Worm (Caenorhabditis elegans) whole organism, young adult: Measurements from ENCODE around the gene sre-28.

Experiments
- B0019.2 ChIP-seq: fragments of 200-800 bp; sonication (Bioruptor generic); conservative IDR thresholded peaks from 2 replicates; pipeline ENCODE4 v1.3.6; 2022; ENCODE audit warnings: missing genetic modification reagents, missing genetic modification characterization, missing compliant biosample characterization
- B0035.1 ChIP-seq: sonication (generic microtip); optimal IDR thresholded peaks from 2 replicates; lab custom pipeline; 2016; ENCODE audit warnings: missing genetic modification characterization, mild to moderate bottlenecking, missing compliant biosample characterization, missing genotype, missing genetic modification reagents
- B0261.1 ChIP-seq: sonication (generic microtip); optimal IDR thresholded peaks from 2 replicates; lab custom pipeline; 2016; ENCODE audit warnings: mild to moderate bottlenecking, missing genetic modification characterization, moderate library complexity, missing compliant biosample characterization
- F23B12.7 ChIP-seq: sonication (generic microtip); optimal IDR thresholded peaks from 2 replicates; lab custom pipeline; 2017; ENCODE audit warnings: missing genetic modification characterization, mild to moderate bottlenecking, missing compliant biosample characterization, antibody characterized with exemption, moderate library complexity; ENCODE audit not compliant: insufficient read depth
- F57C9.4 ChIP-seq: sonication (generic microtip); optimal IDR thresholded peaks from 2 replicates; lab custom pipeline; 2017; ENCODE audit warnings: mild to moderate bottlenecking, missing genetic modification characterization, missing compliant biosample characterization
- K12H6.12 ChIP-seq: fragments of 200-800 bp; sonication (Bioruptor generic); optimal IDR thresholded peaks from 2 replicates; lab custom pipeline; 2018; ENCODE audit warnings: mild to moderate bottlenecking, missing genetic modification characterization, missing compliant biosample characterization
- T26A5.8 ChIP-seq: sonication (generic microtip); optimal IDR thresholded peaks from 2 replicates; lab custom pipeline; 2016; ENCODE audit warnings: missing genetic modification characterization, missing compliant biosample characterization
- Y53F4B.3 ChIP-seq: fragments of 200-800 bp; sonication (Bioruptor generic); IDR thresholded peaks from 2 replicates; pipeline ENCODE4 v1.3.6; 2022; ENCODE audit warnings: missing genetic modification reagents, missing genetic modification characterization, missing compliant biosample characterization
- Y95B8A.8 ChIP-seq: fragments of 200-800 bp; sonication (Bioruptor generic); IDR thresholded peaks from 2 replicates; pipeline ENCODE4 v1.3.6; 2022; ENCODE audit warnings: missing genetic modification reagents, missing genetic modification characterization, missing compliant biosample characterization
- ZK185.1 ChIP-seq: sonication (generic microtip); optimal IDR thresholded peaks from 2 replicates; lab custom pipeline; 2016; ENCODE audit warnings: mild to moderate bottlenecking, missing genetic modification characterization, missing compliant biosample characterization; ENCODE audit not compliant: poor library complexity, severe bottlenecking
- aptf-2 ChIP-seq: fragments of 200-800 bp; sonication (Bioruptor generic); conservative IDR thresholded peaks from 2 replicates; pipeline ENCODE4 v1.3.6; 2022; ENCODE audit warnings: missing genetic modification reagents, missing genetic modification characterization, missing compliant biosample characterization
- attf-6 ChIP-seq: fragments of 200-800 bp; sonication (Bioruptor generic); IDR thresholded peaks from 2 replicates; pipeline ENCODE4 v1.3.6; 2022; ENCODE audit warnings: missing genetic modification reagents, missing genetic modification characterization, missing compliant biosample characterization
- bed-1 ChIP-seq: fragments of 200-800 bp; sonication (Bioruptor generic); IDR thresholded peaks from 2 replicates; pipeline ENCODE4 v1.3.6; 2022; ENCODE audit warnings: missing genetic modification reagents, missing genetic modification characterization, missing compliant biosample characterization
- ceh-100 ChIP-seq: fragments of 200-800 bp; sonication (Bioruptor generic); IDR thresholded peaks from 2 replicates; pipeline ENCODE4 v1.3.6; 2022; ENCODE audit warnings: missing genetic modification reagents, missing genetic modification characterization, missing compliant biosample characterization
- ceh-40 ChIP-seq: fragments of 200-800 bp; sonication (Bioruptor generic); IDR thresholded peaks from 2 replicates; pipeline ENCODE4 v1.3.6; 2022; ENCODE audit warnings: missing genetic modification characterization, missing compliant biosample characterization
- ceh-91 ChIP-seq: fragments of 200-800 bp; sonication (Bioruptor generic); IDR thresholded peaks from 2 replicates; pipeline ENCODE4 v1.3.6; 2022; ENCODE audit warnings: missing genetic modification reagents, missing genetic modification characterization, missing compliant biosample characterization
- dox-1 ChIP-seq: fragments of 200-800 bp; sonication (Bioruptor generic); IDR thresholded peaks from 2 replicates; pipeline ENCODE4 v1.3.6; 2022; ENCODE audit warnings: missing genetic modification reagents, missing genetic modification characterization, missing compliant biosample characterization
- dpl-1 ChIP-seq: fragments of 150-350 bp; optimal IDR thresholded peaks from 2 replicates; lab custom pipeline; 2014; ENCODE audit warnings: missing biosample characterization, missing genetic modification reagents, missing genetic modification characterization
- efl-1 ChIP-seq: fragments of 150-350 bp; optimal IDR thresholded peaks from 2 replicates; lab custom pipeline; 2014; ENCODE audit warnings: missing biosample characterization, missing genetic modification reagents, missing genetic modification characterization
- hlh-12 ChIP-seq: sonication (generic microtip); optimal IDR thresholded peaks from 2 replicates; lab custom pipeline; 2016; ENCODE audit warnings: missing genetic modification characterization, missing compliant biosample characterization
- lin-26 ChIP-seq: fragments of 200-800 bp; sonication (Bioruptor generic); IDR thresholded peaks from 2 replicates; pipeline ENCODE4 v1.3.6; 2022; ENCODE audit warnings: missing genetic modification reagents, missing genetic modification characterization, missing compliant biosample characterization
- lin-35 ChIP-seq, 3 experiments: fragments of 150-350 bp in 2 of 3; sonication (generic microtip) in 1 of 3; optimal IDR thresholded peaks; 2 replicates each; lab custom pipeline; 2014 to 2018; ENCODE audit warnings: missing biosample characterization in 3 of 3, missing genetic modification characterization in 3 of 3, missing genetic modification reagents in 3 of 3
- lin-40 ChIP-seq: sonication (generic microtip); optimal IDR thresholded peaks from 2 replicates; lab custom pipeline; 2016; ENCODE audit warnings: missing genetic modification characterization, mild to moderate bottlenecking, missing compliant biosample characterization, missing genotype, missing genetic modification reagents
- lsl-1 ChIP-seq: fragments of 200-800 bp; sonication (Bioruptor generic); optimal IDR thresholded peaks from 2 replicates; lab custom pipeline; 2018; ENCODE audit warnings: mild to moderate bottlenecking, missing genetic modification characterization, moderate library complexity, missing compliant biosample characterization
- lsy-27 ChIP-seq: sonication (generic microtip); optimal IDR thresholded peaks from 2 replicates; lab custom pipeline; 2017; ENCODE audit warnings: missing genetic modification characterization, mild to moderate bottlenecking, missing compliant biosample characterization, antibody characterized with exemption, missing genotype, borderline replicate concordance; ENCODE audit not compliant: insufficient read depth
- madf-6 ChIP-seq: fragments of 200-800 bp; sonication (Bioruptor generic); IDR thresholded peaks from 2 replicates; pipeline ENCODE4 v1.3.6; 2022; ENCODE audit warnings: missing genetic modification reagents, missing genetic modification characterization, missing compliant biosample characterization
- mes-4 ChIP-seq: sonication (generic microtip); optimal IDR thresholded peaks from 2 replicates; lab custom pipeline; 2016; ENCODE audit warnings: missing genotype, missing genetic modification characterization, missing compliant biosample characterization
- nhr-80 ChIP-seq: sonication (generic microtip); optimal IDR thresholded peaks from 2 replicates; lab custom pipeline; 2016; ENCODE audit warnings: missing genetic modification characterization, missing compliant biosample characterization
- pha-4 ChIP-seq: fragments of 150-350 bp; sonication (generic microtip); optimal IDR thresholded peaks from 2 replicates; lab custom pipeline; 2014; ENCODE audit warnings: missing biosample characterization, missing genetic modification reagents, missing genetic modification characterization
- sdz-38 ChIP-seq: sonication (generic microtip); optimal IDR thresholded peaks from 2 replicates; lab custom pipeline; 2016; ENCODE audit warnings: missing genotype, missing genetic modification characterization, missing compliant biosample characterization
- sea-2 ChIP-seq: fragments of 200-800 bp; sonication (Bioruptor generic); IDR thresholded peaks from 2 replicates; pipeline ENCODE4 v1.3.6; 2022; ENCODE audit warnings: missing genetic modification characterization, missing compliant biosample characterization
- snpc-1.1 ChIP-seq: sonication (generic microtip); optimal IDR thresholded peaks from 2 replicates; lab custom pipeline; 2017; ENCODE audit warnings: missing genetic modification characterization, mild to moderate bottlenecking, missing compliant biosample characterization, antibody characterized with exemption, moderate library complexity, missing genotype, missing genetic modification reagents; ENCODE audit not compliant: insufficient read depth
- xnd-1 ChIP-seq: sonication (generic microtip); optimal IDR thresholded peaks from 2 replicates; lab custom pipeline; 2016; ENCODE audit warnings: missing genotype, missing genetic modification reagents, missing genetic modification characterization, missing compliant biosample characterization
- zfh-2 ChIP-seq: fragments of 200-800 bp; sonication (Bioruptor generic); conservative IDR thresholded peaks from 2 replicates; pipeline ENCODE4 v1.3.6; 2022; ENCODE audit warnings: missing genetic modification reagents, missing genetic modification characterization, missing compliant biosample characterization
- ztf-18 ChIP-seq: sonication (generic microtip); optimal IDR thresholded peaks from 2 replicates; lab custom pipeline; 2016; ENCODE audit warnings: missing genotype, mild to moderate bottlenecking, missing genetic modification characterization, missing compliant biosample characterization
- ztf-3 ChIP-seq: fragments of 200-800 bp; sonication (Bioruptor generic); optimal IDR thresholded peaks from 2 replicates; lab custom pipeline; 2018; ENCODE audit warnings: mild to moderate bottlenecking, missing genetic modification characterization, missing compliant biosample characterization
- ztf-6 ChIP-seq: fragments of 200-800 bp; sonication (Bioruptor generic); IDR thresholded peaks from 2 replicates; pipeline ENCODE4 v1.3.6; 2022; ENCODE audit warnings: missing genetic modification reagents, missing genetic modification characterization, missing compliant biosample characterization

The sre-28 gene

DNA sequence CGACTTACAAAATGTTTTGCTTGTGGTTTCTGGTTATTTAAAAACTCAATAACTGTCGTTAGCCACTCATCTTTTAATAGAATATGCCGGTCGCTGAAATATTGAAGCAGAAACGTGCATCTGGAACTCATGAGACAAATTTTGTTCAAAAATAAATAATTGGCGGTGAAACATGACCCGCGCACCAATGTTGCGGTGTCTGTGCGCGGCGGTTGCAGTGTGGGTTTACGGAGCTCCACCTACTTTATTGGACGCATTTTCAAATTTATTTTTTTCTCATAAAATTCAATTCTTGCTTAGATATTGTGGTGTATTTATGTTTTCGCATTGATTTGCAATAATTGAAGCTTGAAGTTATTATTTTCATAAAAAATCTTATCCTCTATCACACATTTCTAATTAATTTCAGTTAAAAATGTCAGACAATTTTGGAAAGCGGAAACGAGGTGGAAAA lies 13.6 kb upstream of the sre-28 start, which contains the start of the genes rmh-2 and suds-3:
TSS of gene rmh-2 (minus strand) at position 164 of the 454 bp plus-strand sequence.
TSS of gene suds-3 (plus strand) at position 404 of the 454 bp plus-strand sequence.
- TF ChIP-seq ztf-3 (GFP tag; lab: Kevin White, UChicago) (no peak), lin-35 (GFP tag; optimal IDR thresholded peaks at IDR 0.05; lab: Kevin White, UChicago) (no peak), T26A5.8 (tag; lab: Kevin White, UChicago) (no peak), ceh-91 (no peak), nhr-80 (tag; lab: Kevin White, UChicago) (no peak), mes-4 (no peak), ZK185.1 (tag; lab: Kevin White, UChicago) (no peak), xnd-1 (no peak), ceh-40 (GFP tag; lab: Robert Waterston, UW) (no peak), lsl-1 (GFP tag; lab: Kevin White, UChicago) (peak; percentile 7), Y95B8A.8 (GFP tag; lab: Robert Waterston, UW) (no peak), madf-6 (GFP tag; lab: Robert Waterston, UW) (peak; percentile 35; the same call in 1 of the 2 replicates), efl-1 (peak; percentile 61), F57C9.4 (no peak), F23B12.7 (tag; lab: Kevin White, UChicago) (peak; percentile 37), Y53F4B.3 (GFP tag; lab: Robert Waterston, UW) (no peak), dpl-1 (GFP tag; lab: Kevin White, UChicago) (peak; percentile 20), bed-1 (GFP tag; lab: Robert Waterston, UW) (no peak)

DNA sequence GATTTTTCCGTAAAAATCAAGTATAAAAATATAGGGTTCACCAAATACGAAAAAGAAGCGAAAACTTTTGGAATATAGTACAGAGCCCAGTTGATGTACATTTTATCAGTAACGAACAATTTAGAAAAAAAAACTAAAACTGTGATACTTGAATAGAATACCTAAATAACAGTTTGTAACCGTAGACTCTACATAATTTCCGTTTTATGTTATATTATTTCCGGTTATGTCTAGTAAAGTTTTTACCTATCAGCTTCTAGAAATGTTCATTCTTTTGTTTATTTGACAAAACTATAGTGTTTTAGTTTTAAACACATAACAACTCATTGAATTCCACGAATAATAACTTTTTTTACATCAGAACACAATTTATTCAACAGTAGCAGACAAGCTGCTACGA lies 6.8 kb upstream of the sre-28 start, which contains the start of gene srj-33:
TSS of gene srj-33 (minus strand) at position 101 of the 400 bp plus-strand sequence.
- no peak for TF ChIP-seq lsl-1 (GFP tag; lab: Kevin White, UChicago)
- no peak for TF ChIP-seq ztf-6
- TF ChIP-seq snpc-1.1 (tag; lab: Kevin White, UChicago), result no peak
- TF ChIP-seq B0261.1, result no peak
- no peak for TF ChIP-seq efl-1
- no peak for TF ChIP-seq ztf-18 (tag; lab: Kevin White, UChicago)
- no peak for TF ChIP-seq sea-2
- TF ChIP-seq ceh-100 (GFP tag; lab: Robert Waterston, UW), result no peak
- TF ChIP-seq K12H6.12 (tag; lab: Kevin White, UChicago), result no peak
- no peak for TF ChIP-seq lsy-27 (tag; lab: Kevin White, UChicago)
- no peak for TF ChIP-seq dox-1 (GFP tag; lab: Robert Waterston, UW)
- no peak for TF ChIP-seq attf-6 (GFP tag; lab: Robert Waterston, UW)
- no peak for TF ChIP-seq madf-6 (GFP tag; lab: Robert Waterston, UW)
- no peak for TF ChIP-seq lin-40 (tag; lab: Kevin White, UChicago)
- no peak for TF ChIP-seq aptf-2 (GFP tag; lab: Robert Waterston, UW)
- TF ChIP-seq B0019.2 (GFP tag; lab: Robert Waterston, UW), result no peak

ce11 chrV:9943039-9943438 lies 1.2 kb upstream of the sre-28 start, which contains the start of gene fipr-12:
Gene fipr-12 (plus strand): TSS chrV:9943339.
- TF ChIP-seq dpl-1 (GFP tag; lab: Kevin White, UChicago), result no peak

DNA sequence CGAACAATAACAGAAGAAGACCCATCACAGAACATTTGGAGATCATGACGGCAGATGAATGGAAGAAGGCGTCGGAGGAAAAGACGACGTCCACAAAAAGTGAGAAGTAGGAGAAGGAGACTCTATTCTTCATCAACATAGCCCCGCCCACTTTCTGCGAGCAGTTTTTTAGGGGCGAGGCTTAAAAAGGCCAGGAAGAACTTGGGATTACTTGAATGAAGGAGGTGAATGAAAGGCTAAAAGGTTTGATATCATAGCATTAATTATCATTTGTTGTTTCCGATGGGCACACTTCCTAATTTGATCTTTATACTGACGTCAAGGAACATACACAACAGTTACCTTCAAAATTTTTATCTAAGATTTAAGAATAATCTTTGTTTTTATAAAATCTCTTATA lies 4.6 kb downstream of the sre-28 start, which contains the start of gene nlp-58:
TSS of gene nlp-58 (minus strand) at position 101 of the 400 bp plus-strand sequence.
- TF ChIP-seq zfh-2 (GFP tag; lab: Robert Waterston, UW) (no peak), lsl-1 (GFP tag; lab: Kevin White, UChicago) (no peak), bed-1 (GFP tag; lab: Robert Waterston, UW) (no peak), mes-4 (no peak), lin-35 (GFP tag; optimal IDR thresholded peaks at IDR 0.05; lab: Kevin White, UChicago) (no peak), lin-26 (GFP tag; lab: Robert Waterston, UW) (no peak), pha-4 (tag; lab: Kevin White, UChicago) (no peak), B0035.1 (tag; lab: Kevin White, UChicago) (no peak), sdz-38 (tag; lab: Kevin White, UChicago) (no peak), hlh-12 (no peak)
